Fruit fly (Drosophila melanogaster): Measurements from ENCODE around the gene Rnf146.

- TF ChIP-seq psq (optimal IDR thresholded peaks at IDR 0.05) (no peak), Sin3A (optimal IDR thresholded peaks at IDR 0.05) (no peak), insv (optimal IDR thresholded peaks at IDR 0.05) (no peak)
These were observed 3.7 kb upstream of the Rnf146 start for dm6 chr3L:19646292-19646691.

Data from Kc167 (cell line).